Fruit fly (Drosophila melanogaster): ENCODE results near the gene Msr-110.

The Msr-110 gene

DNA sequence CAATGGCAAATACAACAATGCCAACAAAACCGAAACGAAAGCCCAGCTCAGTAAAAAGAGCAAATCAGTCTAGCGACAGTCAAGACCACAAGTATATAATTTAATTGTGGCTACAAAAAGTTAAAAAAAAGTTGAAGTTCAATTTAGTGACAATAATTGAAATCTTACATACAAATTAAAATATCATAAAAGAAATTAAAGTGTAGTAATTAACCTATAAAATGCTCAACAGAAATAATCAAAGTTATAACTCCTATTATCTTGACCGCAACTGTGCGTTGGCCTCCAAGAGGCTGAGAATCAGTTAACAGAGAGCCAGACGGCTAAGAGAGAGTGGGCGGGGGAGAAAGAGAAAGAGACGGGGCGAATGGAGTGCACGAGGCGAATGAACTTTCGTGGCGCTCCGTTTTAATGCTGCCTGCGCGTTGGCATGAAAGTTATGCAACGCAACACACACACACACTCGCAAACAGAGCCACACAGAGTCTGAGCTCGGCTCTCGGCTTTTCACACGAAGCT lies 34.6 kb upstream of the Msr-110 start (continued):
- TF ChIP-seq aop (GFP tag; IDR thresholded peaks at IDR 0.05): no peak
- TF ChIP-seq Bteb2 (GFP tag; optimal IDR thresholded peaks at IDR 0.05): peak; percentile 69
- TF ChIP-seq nau (GFP tag; optimal IDR thresholded peaks at IDR 0.05): peak; percentile 76
- TF ChIP-seq sens (GFP tag): peak; percentile 88
- TF ChIP-seq az2 (GFP tag; optimal IDR thresholded peaks at IDR 0.05): peak; percentile 85
- TF ChIP-seq Opbp (GFP tag; IDR thresholded peaks at IDR 0.05; ENCODE audit: partially characterized antibody): no peak
- TF ChIP-seq pum (GFP tag; optimal IDR thresholded peaks at IDR 0.05): peak; percentile 60
- no peak for TF ChIP-seq HLH4C (GFP tag; IDR thresholded peaks at IDR 0.05; ENCODE audit: partially characterized antibody)
- no peak for TF ChIP-seq slou (GFP tag; optimal IDR thresholded peaks at IDR 0.05)
- TF ChIP-seq Hey (tag; optimal IDR thresholded peaks at IDR 0.05): no peak
- TF ChIP-seq repo (GFP tag; optimal IDR thresholded peaks at IDR 0.05): no peak
- no peak for TF ChIP-seq mam (GFP tag; optimal IDR thresholded peaks at IDR 0.05)
- no peak for TF ChIP-seq Gug (GFP tag; IDR thresholded peaks at IDR 0.05)
- TF ChIP-seq corto (GFP tag; optimal IDR thresholded peaks at IDR 0.05): peak; percentile 64
- TF ChIP-seq exex (tag; optimal IDR thresholded peaks at IDR 0.05): no peak
- peak; percentile 50 for TF ChIP-seq CG7271 (tag; optimal IDR thresholded peaks at IDR 0.05)
- TF ChIP-seq Sox100B (GFP tag; optimal IDR thresholded peaks at IDR 0.05): peak; percentile 89
- TF ChIP-seq CG2120 (GFP tag; optimal IDR thresholded peaks at IDR 0.05): peak; percentile 29
- TF ChIP-seq yki (optimal IDR thresholded peaks at IDR 0.05): no peak
- TF ChIP-seq CG13775 (GFP tag; optimal IDR thresholded peaks at IDR 0.05): peak; percentile 51
- TF ChIP-seq CG10565 (GFP tag; optimal IDR thresholded peaks at IDR 0.05): peak; percentile 3
- no peak for TF ChIP-seq CG4404 (GFP tag; IDR thresholded peaks at IDR 0.05)
- TF ChIP-seq Vsx1 (GFP tag; optimal IDR thresholded peaks at IDR 0.05): peak; percentile 63
- TF ChIP-seq row (GFP tag; IDR thresholded peaks at IDR 0.05): peak; percentile 84
- TF ChIP-seq sisA (GFP tag; IDR thresholded peaks at IDR 0.05): peak; percentile 62
- no peak for TF ChIP-seq Lim3 (GFP tag; IDR thresholded peaks at IDR 0.05)
- 0 out of 4 replicates have a peak, but pooled peaks have one; percentile 67 for TF ChIP-seq chinmo (GFP tag; IDR thresholded peaks at IDR 0.05; ENCODE audit: partially characterized antibody)
- peak; percentile 32 for TF ChIP-seq CG31365 (tag; optimal IDR thresholded peaks at IDR 0.05)
- peak; percentile 85 for TF ChIP-seq salm (tag; optimal IDR thresholded peaks at IDR 0.05)
- TF ChIP-seq Bdp1 (GFP tag; optimal IDR thresholded peaks at IDR 0.05): no peak
- peak; percentile 55 for TF ChIP-seq CG14441 (GFP tag; IDR thresholded peaks at IDR 0.05)
- TF ChIP-seq sqz (GFP tag; optimal IDR thresholded peaks at IDR 0.05): peak; percentile 79
- peak in 1 of 2 experiments; percentile 21 for TF ChIP-seq crp (GFP tag; optimal IDR thresholded peaks at IDR 0.05)
- peak; percentile 59 for TF ChIP-seq NfI (GFP tag; optimal IDR thresholded peaks at IDR 0.05)
- no peak for TF ChIP-seq Poxn (GFP tag; IDR thresholded peaks at IDR 0.05)
- TF ChIP-seq CG17385 (GFP tag; optimal IDR thresholded peaks at IDR 0.05): peak; percentile 76
- no peak for TF ChIP-seq Elba2 (GFP tag; optimal IDR thresholded peaks at IDR 0.05)
- peak; percentile 75 for TF ChIP-seq Hr3 (GFP tag; optimal IDR thresholded peaks at IDR 0.05)
- peak; percentile 55 for TF ChIP-seq trh (GFP tag; optimal IDR thresholded peaks at IDR 0.05)
- peak; percentile 72 for TF ChIP-seq CG10147 (GFP tag; optimal IDR thresholded peaks at IDR 0.05)
- TF ChIP-seq CG8765 (GFP tag; IDR thresholded peaks at IDR 0.05): no peak
- TF ChIP-seq crol (GFP tag; IDR thresholded peaks at IDR 0.05): no peak
- peak; percentile 85 for TF ChIP-seq grau (tag; optimal IDR thresholded peaks at IDR 0.05)
- TF ChIP-seq TFAM (GFP tag; optimal IDR thresholded peaks at IDR 0.05): peak; percentile 38
- no peak for TF ChIP-seq zen2 (GFP tag; IDR thresholded peaks at IDR 0.05; ENCODE audit: partially characterized antibody)
- TF ChIP-seq Atf-2 (GFP tag; optimal IDR thresholded peaks at IDR 0.05): no peak
- peak; percentile 25 for TF ChIP-seq pho (GFP tag; optimal IDR thresholded peaks at IDR 0.05)
- TF ChIP-seq gsb (GFP tag; IDR thresholded peaks at IDR 0.05): no peak; the same call in 1 of the 2 replicates
- no peak for TF ChIP-seq btn (GFP tag; optimal IDR thresholded peaks at IDR 0.05)
- TF ChIP-seq shn (GFP tag; optimal IDR thresholded peaks at IDR 0.05): no peak
- TF ChIP-seq CG12219 (GFP tag; optimal IDR thresholded peaks at IDR 0.05): peak; percentile 83
